Fruit fly (Drosophila melanogaster): ENCODE results near the gene Taf4.

Gene Taf4

DNA sequence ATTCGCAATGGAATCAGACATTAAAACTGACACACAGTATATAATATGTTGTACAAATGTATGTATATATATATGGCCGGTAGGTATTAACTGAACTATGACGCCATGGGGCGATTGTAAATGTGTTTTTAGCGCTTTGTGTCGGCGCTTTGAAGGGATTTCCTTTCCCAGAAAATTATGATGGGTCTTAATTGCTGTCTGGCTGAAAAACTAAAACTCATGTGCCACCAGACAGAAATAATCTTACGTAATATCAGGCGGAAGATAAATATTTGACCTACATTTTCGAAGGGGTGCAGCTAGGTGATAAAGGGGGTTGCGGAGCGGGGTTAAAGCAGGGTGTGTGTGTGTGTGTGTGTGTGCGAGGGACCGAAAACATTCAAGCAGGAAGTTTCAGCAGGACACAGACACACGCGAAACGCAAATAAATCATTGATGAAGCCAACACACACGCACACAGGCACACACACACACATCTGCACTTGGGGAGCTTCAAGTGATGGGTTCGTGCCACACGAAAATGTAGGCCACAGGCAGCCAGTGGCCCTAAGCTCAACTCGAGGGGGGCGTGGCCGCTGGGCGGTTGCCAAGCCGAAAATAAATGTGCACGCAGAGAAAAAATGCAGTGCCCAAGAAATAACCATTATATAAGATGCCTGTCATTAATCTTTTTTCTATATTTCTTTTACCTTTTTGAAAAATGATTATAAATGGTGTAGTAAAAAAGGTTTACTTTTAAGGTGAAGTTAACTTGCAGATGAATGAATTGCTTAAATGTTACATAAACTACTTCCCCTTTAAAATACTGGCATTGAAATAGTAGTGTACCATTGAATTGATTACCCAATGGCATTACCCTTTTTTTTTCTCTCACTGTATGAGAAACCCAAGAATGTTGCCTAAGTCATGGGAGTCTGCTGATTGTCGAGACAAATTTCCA, 44.5 kb downstream of the Taf4 start:
- TF ChIP-seq psq (optimal IDR thresholded peaks at IDR 0.05), result no peak
- TF ChIP-seq h (optimal IDR thresholded peaks at IDR 0.05), result no peak
- no peak for TF ChIP-seq Sin3A (optimal IDR thresholded peaks at IDR 0.05)
- TF ChIP-seq Myc (optimal IDR thresholded peaks at IDR 0.05), result no peak
- TF ChIP-seq ttk (optimal IDR thresholded peaks at IDR 0.05), result no peak
- no peak for TF ChIP-seq insv (optimal IDR thresholded peaks at IDR 0.05)

DNA sequence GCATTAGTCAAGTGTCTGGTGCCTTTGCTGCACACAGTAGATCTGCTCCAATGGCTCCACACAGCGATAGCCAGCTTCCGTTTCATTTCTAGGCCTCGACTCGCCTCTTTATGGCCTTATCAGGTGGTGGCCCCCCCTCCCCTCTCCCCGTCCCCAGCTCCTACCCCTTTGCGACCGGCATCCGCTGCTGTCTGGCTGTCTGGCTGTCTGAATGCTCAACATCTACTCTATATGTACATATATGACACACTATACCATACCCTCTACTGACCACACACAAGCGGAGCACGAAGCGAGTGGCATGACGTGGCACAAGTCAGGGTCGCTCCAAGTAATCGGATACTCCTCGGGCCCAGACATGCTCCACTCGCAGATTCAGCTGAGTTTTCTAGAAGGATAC, 45.3 kb downstream of the Taf4 start:
- TF ChIP-seq Sin3A (optimal IDR thresholded peaks at IDR 0.05), result no peak
- TF ChIP-seq psq (optimal IDR thresholded peaks at IDR 0.05), result no peak
- TF ChIP-seq ttk (optimal IDR thresholded peaks at IDR 0.05), result no peak
- TF ChIP-seq h (optimal IDR thresholded peaks at IDR 0.05), result no peak
- TF ChIP-seq insv (optimal IDR thresholded peaks at IDR 0.05), result no peak
- TF ChIP-seq Myc (optimal IDR thresholded peaks at IDR 0.05), result no peak

DNA sequence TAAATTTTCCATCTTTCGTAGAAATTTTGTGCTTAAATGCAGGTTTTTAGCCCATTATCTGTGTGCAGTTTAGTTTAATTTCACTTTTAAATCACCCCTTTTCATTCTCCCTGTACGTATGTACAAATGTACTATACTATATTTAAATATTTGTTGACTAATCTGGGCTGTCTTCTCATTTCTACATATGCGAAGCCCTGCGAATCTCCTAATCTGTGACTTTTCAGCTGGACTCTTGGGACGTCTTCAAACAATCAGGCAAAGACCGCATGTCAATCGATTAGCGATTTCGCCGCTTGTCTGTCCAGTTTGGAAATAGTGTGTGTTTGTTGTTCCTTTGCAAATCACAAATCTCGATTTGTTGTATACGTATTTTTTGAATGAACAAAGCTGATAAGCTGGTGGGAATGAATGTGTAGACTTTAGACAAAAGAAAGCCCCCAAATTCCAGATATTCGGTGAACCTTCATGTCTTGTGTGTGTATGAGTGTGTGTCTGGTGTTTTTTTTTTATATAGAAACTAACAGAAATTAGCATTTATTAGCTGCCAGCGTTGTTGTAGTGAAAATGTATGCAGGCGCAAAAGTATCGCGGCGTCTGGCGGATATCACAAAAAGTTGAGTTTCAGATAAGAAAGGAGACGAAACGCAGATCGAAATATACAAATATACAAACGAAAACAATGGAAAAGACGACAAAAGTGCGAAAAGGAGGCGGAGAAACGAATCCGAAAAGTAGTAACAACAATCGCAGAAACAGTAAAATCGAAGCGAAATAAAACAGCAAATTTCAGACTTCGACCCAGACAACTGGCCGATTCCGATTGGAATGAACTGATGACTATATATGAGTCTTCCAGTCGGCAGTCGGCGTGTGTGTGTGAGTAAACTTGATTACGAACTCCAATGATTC, 46.4 kb downstream of the Taf4 start:
- TF ChIP-seq ttk (optimal IDR thresholded peaks at IDR 0.05), result no peak
- TF ChIP-seq psq (optimal IDR thresholded peaks at IDR 0.05), result no peak
- no peak for TF ChIP-seq Myc (optimal IDR thresholded peaks at IDR 0.05)
- TF ChIP-seq h (optimal IDR thresholded peaks at IDR 0.05), result no peak
- TF ChIP-seq insv (optimal IDR thresholded peaks at IDR 0.05), result no peak
- TF ChIP-seq Sin3A (optimal IDR thresholded peaks at IDR 0.05), result no peak

DNA sequence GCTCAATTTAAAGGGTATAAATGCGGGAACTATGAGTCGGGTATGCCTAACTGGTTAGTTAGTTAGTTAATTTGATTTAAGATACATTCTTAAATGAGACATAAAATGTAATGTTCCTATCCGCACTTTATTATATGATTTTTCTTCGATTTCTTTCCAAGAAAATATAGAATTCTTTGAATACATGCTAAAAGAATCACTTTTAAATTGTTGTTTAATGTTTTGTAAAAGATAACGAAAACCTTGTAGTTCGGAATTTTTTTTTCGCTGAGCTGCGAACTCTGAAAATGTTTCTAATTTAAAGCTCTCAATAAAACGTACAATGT, 47.0 kb downstream of the Taf4 start:
- TF ChIP-seq psq (optimal IDR thresholded peaks at IDR 0.05) (no peak), Sin3A (optimal IDR thresholded peaks at IDR 0.05) (no peak), ttk (optimal IDR thresholded peaks at IDR 0.05) (no peak), Myc (optimal IDR thresholded peaks at IDR 0.05) (no peak), h (optimal IDR thresholded peaks at IDR 0.05) (no peak), insv (optimal IDR thresholded peaks at IDR 0.05) (no peak)

DNA sequence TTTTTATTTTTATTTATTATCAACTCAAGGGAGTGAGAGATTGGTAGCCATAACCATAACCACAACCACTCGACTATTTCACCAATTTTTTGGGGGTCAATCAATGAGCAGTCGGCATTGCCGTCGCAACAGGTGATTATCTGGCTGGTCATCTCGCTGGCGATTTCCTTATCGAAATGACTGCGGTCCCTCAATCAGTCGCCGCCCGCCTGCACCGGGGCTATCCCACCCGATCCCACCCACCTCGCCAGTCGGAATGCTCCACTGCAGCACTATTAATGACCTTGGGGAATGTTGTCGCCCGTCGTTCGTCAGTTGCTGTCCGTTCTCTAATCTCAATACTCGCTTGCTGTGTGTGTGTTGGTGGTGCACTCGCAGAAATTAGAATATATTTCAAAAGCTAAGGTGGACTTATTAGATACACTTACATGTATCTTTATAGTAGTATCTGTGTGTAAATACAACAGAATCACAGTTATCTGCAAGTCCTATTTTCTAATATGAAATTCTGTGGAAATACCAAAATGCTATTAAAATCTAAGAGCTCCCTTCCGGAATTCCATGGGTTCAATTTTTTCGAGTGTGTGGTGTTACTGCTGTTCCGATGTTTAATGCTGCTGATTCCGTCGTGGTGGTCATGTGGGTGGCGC, 47.5 kb downstream of the Taf4 start:
- TF ChIP-seq Sin3A (optimal IDR thresholded peaks at IDR 0.05) (no peak), psq (optimal IDR thresholded peaks at IDR 0.05) (no peak), h (optimal IDR thresholded peaks at IDR 0.05) (no peak), ttk (optimal IDR thresholded peaks at IDR 0.05) (no peak), Myc (optimal IDR thresholded peaks at IDR 0.05) (no peak), insv (optimal IDR thresholded peaks at IDR 0.05) (no peak)

DNA sequence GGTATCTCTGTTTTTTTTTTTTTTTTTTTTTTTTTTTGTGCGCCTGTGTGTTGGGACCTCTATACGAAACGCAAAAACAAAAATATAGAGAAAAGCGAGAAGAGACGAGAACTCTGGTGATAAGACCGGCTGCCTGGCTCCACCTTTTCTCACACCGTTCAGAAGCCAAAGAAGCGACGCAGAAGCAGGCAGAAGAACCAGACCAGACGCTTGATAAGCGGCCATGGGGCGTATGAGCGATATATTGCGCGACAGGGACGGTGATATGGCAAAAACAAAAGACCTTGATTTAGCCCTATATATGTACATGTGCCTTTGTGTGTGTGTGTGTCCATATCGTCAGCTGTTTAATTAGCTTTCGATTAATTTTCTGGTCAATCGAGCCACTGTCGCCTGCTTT, 48.1 kb downstream of the Taf4 start:
- TF ChIP-seq Sin3A (optimal IDR thresholded peaks at IDR 0.05) (no peak), insv (optimal IDR thresholded peaks at IDR 0.05) (no peak), psq (optimal IDR thresholded peaks at IDR 0.05) (no peak), h (optimal IDR thresholded peaks at IDR 0.05) (no peak), Myc (optimal IDR thresholded peaks at IDR 0.05) (no peak), ttk (optimal IDR thresholded peaks at IDR 0.05) (no peak)

DNA sequence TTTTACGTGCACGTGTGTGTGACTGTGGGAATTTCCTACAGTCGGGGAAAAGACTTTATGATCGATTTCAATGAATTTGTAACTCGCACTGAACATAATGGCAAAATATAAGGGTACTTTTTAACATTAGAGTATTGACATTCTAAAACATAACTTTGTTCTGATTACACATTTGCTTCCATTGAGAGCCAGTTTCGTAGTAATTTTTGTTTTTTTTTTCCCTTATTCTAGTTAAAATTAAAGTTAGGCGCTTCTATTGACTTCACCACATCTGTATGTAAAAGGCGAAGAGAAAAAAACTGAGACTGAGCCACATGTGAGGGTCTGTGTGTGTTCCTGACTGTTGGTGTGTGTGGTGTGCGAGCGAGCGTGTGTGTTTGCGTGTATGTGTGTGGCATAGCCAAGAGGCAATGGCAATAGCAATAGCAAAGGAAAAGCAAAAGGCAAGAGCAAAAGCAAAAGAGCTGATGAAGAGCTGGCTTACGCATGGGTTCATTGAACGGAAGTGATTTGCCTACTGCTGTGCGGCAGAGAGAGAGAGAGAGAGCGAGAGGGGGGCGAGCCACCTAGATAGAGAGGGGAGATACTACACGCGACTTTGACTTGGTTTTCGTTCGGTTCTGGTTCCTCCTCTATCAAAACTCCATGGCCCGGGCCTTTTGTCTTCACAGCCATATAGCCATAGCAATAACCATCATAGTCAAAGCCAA, 49.0 kb downstream of the Taf4 start:
- TF ChIP-seq h (optimal IDR thresholded peaks at IDR 0.05), result no peak
- TF ChIP-seq Sin3A (optimal IDR thresholded peaks at IDR 0.05), result no peak
- no peak for TF ChIP-seq Myc (optimal IDR thresholded peaks at IDR 0.05)
- no peak for TF ChIP-seq insv (optimal IDR thresholded peaks at IDR 0.05)
- no peak for TF ChIP-seq psq (optimal IDR thresholded peaks at IDR 0.05)
- no peak for TF ChIP-seq ttk (optimal IDR thresholded peaks at IDR 0.05)

DNA sequence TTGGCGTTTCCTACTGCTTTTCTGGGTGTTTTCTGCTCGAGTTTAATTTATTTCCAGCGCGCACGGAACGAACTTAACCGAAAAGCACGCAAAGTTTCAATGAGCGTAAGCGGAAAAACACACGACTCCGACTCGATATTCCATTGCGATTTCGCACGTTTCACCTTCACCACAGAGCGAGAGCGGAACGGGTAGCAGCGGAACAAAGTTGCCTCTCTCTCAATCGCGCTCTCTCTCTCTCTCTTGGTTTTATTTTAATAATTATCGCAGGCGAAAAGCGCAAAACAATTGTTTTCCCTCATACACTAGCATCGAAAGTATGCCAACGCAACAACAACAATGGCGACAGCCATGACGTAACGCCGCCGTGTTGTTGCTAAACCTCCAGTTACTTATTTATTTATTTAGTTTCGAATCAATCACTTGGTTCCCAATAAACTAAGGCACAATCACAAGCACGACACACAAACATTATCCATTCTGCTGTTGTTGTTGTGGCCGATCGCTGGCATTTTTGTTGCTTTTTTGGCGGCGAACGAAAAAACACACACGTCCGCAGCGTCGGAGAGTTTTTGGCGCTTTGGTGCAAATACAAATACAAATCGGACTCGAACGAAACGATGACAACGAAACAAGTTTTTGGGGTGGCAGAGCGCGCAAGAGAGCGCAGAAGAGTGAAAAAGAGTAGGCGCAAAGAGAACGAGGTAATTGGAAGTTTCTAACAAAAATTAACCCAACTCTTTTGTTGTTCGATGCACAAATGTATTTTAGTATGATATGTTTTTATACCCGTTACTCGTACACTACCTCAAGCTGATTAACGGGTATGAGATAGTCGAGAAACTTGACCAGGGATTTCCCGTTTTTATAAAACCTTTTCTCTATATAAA, 51.4 kb downstream of the Taf4 start, which contains the start of gene CG5151:
CG5151 (minus strand) TSS at position 552 of the 890 bp plus-strand sequence.
- TF ChIP-seq Myc (optimal IDR thresholded peaks at IDR 0.05), result no peak
- TF ChIP-seq insv (optimal IDR thresholded peaks at IDR 0.05), result no peak
- no peak for TF ChIP-seq ttk (optimal IDR thresholded peaks at IDR 0.05)
- no peak for TF ChIP-seq psq (optimal IDR thresholded peaks at IDR 0.05)
- no peak for TF ChIP-seq Sin3A (optimal IDR thresholded peaks at IDR 0.05)
- TF ChIP-seq h (optimal IDR thresholded peaks at IDR 0.05), result no peak

DNA sequence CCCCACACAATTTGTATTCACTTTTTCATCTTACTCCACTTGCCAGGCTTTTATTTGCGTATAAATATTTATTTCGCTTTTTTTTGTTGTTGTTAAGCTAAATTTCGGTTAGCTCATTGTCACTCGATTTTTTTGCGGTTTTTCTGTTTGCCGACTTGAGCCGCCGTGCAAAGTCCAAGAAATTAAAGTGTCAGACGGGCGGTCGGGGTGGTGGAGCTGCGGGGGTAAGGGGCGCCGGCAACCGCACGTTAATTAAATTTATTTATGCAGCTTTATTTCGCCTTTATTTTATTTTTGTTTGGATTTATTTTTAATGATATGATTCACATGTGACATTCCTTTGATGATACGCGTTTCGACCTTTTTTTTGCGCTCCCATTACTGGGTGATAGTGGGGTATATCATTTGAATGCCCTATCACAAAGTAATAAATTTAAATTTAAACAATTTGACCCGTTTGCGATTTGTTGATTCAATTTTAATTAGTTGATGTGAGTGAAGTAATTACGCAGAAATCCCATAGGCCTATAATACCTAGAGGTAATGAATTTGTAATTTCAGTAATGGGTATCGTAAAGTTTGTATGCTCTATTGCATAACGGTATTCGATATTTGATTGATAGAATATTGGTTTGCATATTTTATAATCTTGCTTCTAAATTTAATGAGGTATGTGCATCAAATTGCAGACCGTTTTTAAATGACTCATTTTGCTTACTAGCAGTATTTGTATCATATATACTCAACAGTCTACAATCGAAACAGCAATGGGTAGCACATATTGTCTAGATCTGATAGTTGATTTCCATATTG, 52.5 kb downstream of the Taf4 start:
- TF ChIP-seq Myc (optimal IDR thresholded peaks at IDR 0.05), result no peak
